Worm (Caenorhabditis elegans): Measurements from ENCODE around the gene C55B6.7.

ce11 chrX:7175389-7175788, 16.4 kb downstream of the C55B6.7 start:
- TF ChIP-seq nhr-77 (tag; optimal IDR thresholded peaks at IDR 0.05) (no peak), nhr-6 (tag; optimal IDR thresholded peaks at IDR 0.05) (no peak), blmp-1 (tag; optimal IDR thresholded peaks at IDR 0.05; ENCODE audit: insufficient read depth) (no peak), mdl-1 (tag; optimal IDR thresholded peaks at IDR 0.05) (no peak), ztf-11 (tag; optimal IDR thresholded peaks at IDR 0.05) (no peak), C34F6.9 (tag; optimal IDR thresholded peaks at IDR 0.05) (no peak), elt-1 (tag; optimal IDR thresholded peaks at IDR 0.05) (no peak), nhr-237 (tag; optimal IDR thresholded peaks at IDR 0.05) (no peak), nhr-10 (tag; optimal IDR thresholded peaks at IDR 0.05) (no peak)
